Worm (Caenorhabditis elegans): ENCODE results near the gene srd-65.

- TF ChIP-seq dao-5 (tag; optimal IDR thresholded peaks at IDR 0.05) (no peak), him-1 (tag; optimal IDR thresholded peaks at IDR 0.05) (no peak), W03F9.2 (tag; optimal IDR thresholded peaks at IDR 0.05) (no peak)
These were observed 48.9 kb upstream of the srd-65 start, which contains the start of gene fbxa-39 for ce11 chrIII:2272732-2273131.

Data from whole organism, L4/young adult.